Worm (Caenorhabditis elegans): ENCODE data around the gene ced-10.

DNA sequence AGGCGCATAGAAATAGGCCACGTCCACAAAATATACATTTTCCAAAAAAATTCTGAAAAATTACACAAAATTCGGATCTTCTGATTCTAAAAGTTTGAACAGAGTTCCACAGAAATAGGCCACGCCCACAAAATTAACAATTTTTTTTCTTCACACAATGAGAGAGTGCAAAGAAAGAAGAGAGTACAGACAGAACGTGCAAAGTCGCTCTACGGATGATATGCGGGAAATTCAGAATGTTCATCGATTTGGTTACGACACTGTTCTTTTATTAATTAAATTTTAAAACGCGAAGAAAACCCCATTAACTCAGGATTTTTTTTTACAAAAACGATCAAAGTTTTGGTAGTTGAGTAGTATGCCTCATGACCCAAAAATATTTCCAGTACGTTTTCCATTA, 23.7 kb upstream of the ced-10 start:
- no peak for TF ChIP-seq ztf-18 (tag; optimal IDR thresholded peaks at IDR 0.05)
- no peak for TF ChIP-seq hlh-12 (tag; optimal IDR thresholded peaks at IDR 0.05)

All from whole organism, young adult.